Worm (Caenorhabditis elegans) whole organism, L2 larva: ENCODE measurements around the gene Y54G2A.45.

Experiments
- C34F6.9 ChIP-seq: fragments of 150-350 bp; optimal IDR thresholded peaks from 2 replicates; lab custom pipeline; 2014; ENCODE audit warnings: missing biosample characterization, missing genetic modification characterization
- F13H6.1 ChIP-seq: sonication (generic microtip); optimal IDR thresholded peaks from 2 replicates; lab custom pipeline; 2016; ENCODE audit warnings: missing genetic modification characterization, missing compliant biosample characterization
- R02D3.7 ChIP-seq: fragments of 150-350 bp; optimal IDR thresholded peaks from 2 replicates; lab custom pipeline; 2014; ENCODE audit warnings: missing biosample characterization, missing genetic modification characterization
- Y55F3AM.14 ChIP-seq: fragments of 200-800 bp; sonication (Bioruptor generic); optimal IDR thresholded peaks from 2 replicates; lab custom pipeline; 2018; ENCODE audit warnings: mild to moderate bottlenecking, missing genetic modification characterization, missing compliant biosample characterization
- ZK546.5 ChIP-seq: sonication (generic microtip); optimal IDR thresholded peaks from 2 replicates; lab custom pipeline; 2017; ENCODE audit warnings: missing biosample characterization, missing genetic modification characterization
- alr-1 ChIP-seq: fragments of 150-350 bp; optimal IDR thresholded peaks from 2 replicates; lab custom pipeline; 2014; ENCODE audit warnings: missing biosample characterization, missing genetic modification characterization
- aly-2 ChIP-seq: fragments of 150-350 bp; optimal IDR thresholded peaks from 2 replicates; lab custom pipeline; 2014; ENCODE audit warnings: missing biosample characterization, missing genetic modification characterization
- ama-1 ChIP-seq: fragments of 150-350 bp; optimal IDR thresholded peaks from 2 replicates; lab custom pipeline; 2018; ENCODE audit warnings: inconsistent platforms
- blmp-1 ChIP-seq: sonication (generic microtip); optimal IDR thresholded peaks from 2 replicates; lab custom pipeline; 2017; ENCODE audit warnings: missing genetic modification characterization, mild to moderate bottlenecking, missing compliant biosample characterization, antibody characterized with exemption, moderate library complexity; ENCODE audit not compliant: insufficient read depth
- ceh-16 ChIP-seq: fragments of 150-350 bp; optimal IDR thresholded peaks from 2 replicates; lab custom pipeline; 2014; ENCODE audit warnings: missing biosample characterization, missing genetic modification characterization
- ceh-82 ChIP-seq: fragments of 150-350 bp; optimal IDR thresholded peaks from 2 replicates; lab custom pipeline; 2014; ENCODE audit warnings: missing biosample characterization, missing genetic modification characterization
- crh-2 ChIP-seq: sonication (generic microtip); optimal IDR thresholded peaks from 2 replicates; lab custom pipeline; 2017; ENCODE audit warnings: missing biosample characterization, missing genetic modification characterization
- dmd-4 ChIP-seq: sonication (generic microtip); optimal IDR thresholded peaks from 2 replicates; lab custom pipeline; 2017; ENCODE audit warnings: missing biosample characterization, missing genetic modification characterization
- egl-27 ChIP-seq: sonication (generic microtip); optimal IDR thresholded peaks from 3 replicates; lab custom pipeline; 2017; ENCODE audit warnings: missing biosample characterization, missing genetic modification reagents, missing genetic modification characterization
- elt-1 ChIP-seq: fragments of 150-350 bp; optimal IDR thresholded peaks from 2 replicates; lab custom pipeline; 2014; ENCODE audit warnings: missing biosample characterization, missing genetic modification characterization
- elt-3 ChIP-seq: sonication (generic microtip); optimal IDR thresholded peaks from 2 replicates; lab custom pipeline; 2017; ENCODE audit warnings: missing biosample characterization, missing genetic modification characterization
- fos-1 ChIP-seq: fragments of 150-350 bp; optimal IDR thresholded peaks from 2 replicates; lab custom pipeline; 2014; ENCODE audit warnings: missing biosample characterization, missing genetic modification characterization
- gmeb-1 ChIP-seq: fragments of 150-350 bp; optimal IDR thresholded peaks from 2 replicates; lab custom pipeline; 2014; ENCODE audit warnings: missing biosample characterization, missing genetic modification characterization
- lin-13 ChIP-seq: fragments of 150-350 bp; optimal IDR thresholded peaks from 2 replicates; lab custom pipeline; 2014; ENCODE audit warnings: missing biosample characterization, missing genetic modification reagents, missing genetic modification characterization
- lin-39 ChIP-seq: fragments of 150-350 bp; optimal IDR thresholded peaks from 2 replicates; lab custom pipeline; 2014; ENCODE audit warnings: missing biosample characterization, missing genetic modification reagents, missing genetic modification characterization
- lsy-2 ChIP-seq, 2 experiments: fragments of 150-350 bp in 1 of 2; sonication (generic microtip) in 1 of 2; optimal IDR thresholded peaks; 2 replicates each; lab custom pipeline; 2014 to 2017; ENCODE audit warnings: missing biosample characterization in 2 of 2, missing genetic modification characterization in 2 of 2
- mab-5 ChIP-seq: fragments of 150-350 bp; optimal IDR thresholded peaks from 2 replicates; lab custom pipeline; 2014; ENCODE audit warnings: missing biosample characterization, missing genetic modification characterization
- mbf-1 ChIP-seq: sonication (generic microtip); optimal IDR thresholded peaks from 2 replicates; lab custom pipeline; 2017; ENCODE audit warnings: missing biosample characterization, missing genetic modification characterization
- mdl-1 ChIP-seq, 2 experiments: fragments of 150-350 bp in 1 of 2; sonication (generic microtip) in 1 of 2; optimal IDR thresholded peaks; 2 replicates each; lab custom pipeline; 2017; ENCODE audit warnings: missing biosample characterization in 2 of 2, missing genetic modification characterization in 2 of 2
- nhr-10 ChIP-seq: sonication (generic microtip); optimal IDR thresholded peaks from 2 replicates; lab custom pipeline; 2017; ENCODE audit warnings: missing biosample characterization, missing genetic modification characterization
- nhr-11 ChIP-seq: fragments of 150-350 bp; optimal IDR thresholded peaks from 2 replicates; lab custom pipeline; 2014; ENCODE audit warnings: missing biosample characterization, missing genetic modification characterization
- nhr-12 ChIP-seq: fragments of 150-350 bp; optimal IDR thresholded peaks from 2 replicates; lab custom pipeline; 2014; ENCODE audit warnings: missing biosample characterization, missing genetic modification characterization
- nhr-129 ChIP-seq: fragments of 150-350 bp; optimal IDR thresholded peaks from 2 replicates; lab custom pipeline; 2014; ENCODE audit warnings: missing biosample characterization, missing genetic modification characterization
- nhr-21 ChIP-seq: fragments of 150-350 bp; optimal IDR thresholded peaks from 2 replicates; lab custom pipeline; 2014; ENCODE audit warnings: missing biosample characterization, missing genetic modification characterization
- nhr-23 ChIP-seq: fragments of 150-350 bp; optimal IDR thresholded peaks from 2 replicates; lab custom pipeline; 2014; ENCODE audit warnings: missing biosample characterization, missing genetic modification reagents, missing genetic modification characterization
- nhr-237 ChIP-seq: fragments of 150-350 bp; optimal IDR thresholded peaks from 2 replicates; lab custom pipeline; 2014; ENCODE audit warnings: missing biosample characterization, missing genetic modification characterization
- nhr-25 ChIP-seq: fragments of 150-350 bp; sonication (generic microtip); optimal IDR thresholded peaks from 3 replicates; lab custom pipeline; 2014; ENCODE audit warnings: missing biosample characterization, missing genetic modification characterization
- nhr-6 ChIP-seq: fragments of 150-350 bp; optimal IDR thresholded peaks from 2 replicates; lab custom pipeline; 2014; ENCODE audit warnings: missing biosample characterization, missing genetic modification characterization
- nhr-77 ChIP-seq: fragments of 150-350 bp; optimal IDR thresholded peaks from 2 replicates; lab custom pipeline; 2014; ENCODE audit warnings: missing biosample characterization, missing genetic modification characterization
- peb-1 ChIP-seq: fragments of 150-350 bp; optimal IDR thresholded peaks from 2 replicates; lab custom pipeline; 2014; ENCODE audit warnings: missing biosample characterization, missing genetic modification characterization
- sem-4 ChIP-seq: fragments of 150-350 bp; optimal IDR thresholded peaks from 2 replicates; lab custom pipeline; 2014; ENCODE audit warnings: missing biosample characterization, missing genetic modification reagents, missing genetic modification characterization
- skn-1 ChIP-seq: sonication (generic microtip); optimal IDR thresholded peaks from 2 replicates; lab custom pipeline; 2017; ENCODE audit warnings: missing biosample characterization, missing genetic modification characterization
- sma-3 ChIP-seq: sonication (generic microtip); optimal IDR thresholded peaks from 2 replicates; lab custom pipeline; 2016; ENCODE audit warnings: missing genetic modification reagents, missing genetic modification characterization, missing compliant biosample characterization
- sma-9 ChIP-seq, 2 experiments: fragments of 150-350 bp in 1 of 2; sonication (generic microtip) in 1 of 2; optimal IDR thresholded peaks; 2 replicates each; lab custom pipeline; 2014 to 2016; ENCODE audit warnings: missing genetic modification characterization in 2 of 2, mild to moderate bottlenecking in 1 of 2, missing biosample characterization in 1 of 2, missing compliant biosample characterization in 1 of 2, missing genetic modification reagents in 1 of 2, moderate library complexity in 1 of 2
- unc-39 ChIP-seq: fragments of 150-350 bp; optimal IDR thresholded peaks from 2 replicates; lab custom pipeline; 2014; ENCODE audit warnings: missing biosample characterization, missing genetic modification characterization
- unc-55 ChIP-seq: fragments of 150-350 bp; sonication (generic microtip); optimal IDR thresholded peaks from 3 replicates; lab custom pipeline; 2014; ENCODE audit warnings: missing biosample characterization, missing genetic modification reagents, missing genetic modification characterization
- unc-62 ChIP-seq: fragments of 150-350 bp; optimal IDR thresholded peaks from 2 replicates; lab custom pipeline; 2014; ENCODE audit warnings: missing biosample characterization, missing genetic modification reagents, missing genetic modification characterization
- zag-1 ChIP-seq: fragments of 150-350 bp; optimal IDR thresholded peaks from 2 replicates; lab custom pipeline; 2014; ENCODE audit warnings: missing biosample characterization, missing genetic modification characterization
- ztf-1 ChIP-seq: fragments of 200-800 bp; sonication (Bioruptor generic); conservative IDR thresholded peaks from 2 replicates; pipeline ENCODE4 v1.3.6; 2022; ENCODE audit warnings: missing genetic modification characterization, missing compliant biosample characterization
- ztf-11 ChIP-seq: sonication (generic microtip); optimal IDR thresholded peaks from 2 replicates; lab custom pipeline; 2017; ENCODE audit warnings: missing biosample characterization, missing genetic modification characterization
- ztf-4 ChIP-seq: fragments of 150-350 bp; optimal IDR thresholded peaks from 2 replicates; lab custom pipeline; 2014; ENCODE audit warnings: missing biosample characterization, missing genetic modification characterization

The Y54G2A.45 gene

ce11 chrIV:2773382-2773979 is 32.2 kb upstream of the Y54G2A.45 start:
- no peak for TF ChIP-seq nhr-21 (tag; lab: Kevin White, UChicago)
- TF ChIP-seq elt-3 = no peak
- TF ChIP-seq unc-39 (tag; lab: Kevin White, UChicago) = no peak
- no peak for TF ChIP-seq mdl-1 (tag; optimal IDR thresholded peaks at IDR 0.05; lab: Kevin White, UChicago)
- TF ChIP-seq Y55F3AM.14 = no peak
- TF ChIP-seq ama-1 = no peak
- TF ChIP-seq fos-1 (tag; lab: Kevin White, UChicago) = no peak
- no peak for TF ChIP-seq mab-5
- TF ChIP-seq dmd-4 (tag; lab: Kevin White, UChicago) = no peak
- TF ChIP-seq nhr-23 = no peak
- TF ChIP-seq elt-1 (tag; lab: Kevin White, UChicago) = no peak
- no peak for TF ChIP-seq peb-1 (tag; lab: Kevin White, UChicago)
- TF ChIP-seq aly-2 = no peak
- TF ChIP-seq egl-27 (tag; lab: Kevin White, UChicago) = no peak
- no peak for TF ChIP-seq sma-3 (GFP tag; lab: Kevin White, UChicago)
- no peak for TF ChIP-seq ztf-11 (tag; lab: Kevin White, UChicago)
- TF ChIP-seq lin-39 = no peak
- no peak for TF ChIP-seq ceh-82 (tag; lab: Kevin White, UChicago)
- TF ChIP-seq R02D3.7 (tag; lab: Kevin White, UChicago) = no peak
- TF ChIP-seq crh-2 (tag; lab: Kevin White, UChicago) = no peak
- peak; percentile 35 for TF ChIP-seq sma-9 (GFP tag; optimal IDR thresholded peaks at IDR 0.05; lab: Kevin White, UChicago)
- TF ChIP-seq sma-9 (tag; optimal IDR thresholded peaks at IDR 0.05; lab: Kevin White, UChicago) = no peak
- TF ChIP-seq skn-1 (tag; lab: Kevin White, UChicago) = no peak
- no peak for TF ChIP-seq mbf-1 (tag; lab: Kevin White, UChicago)
- peak; percentile 15 for TF ChIP-seq lin-13
- TF ChIP-seq nhr-129 (tag; lab: Kevin White, UChicago) = peak; percentile 68
- TF ChIP-seq nhr-25 (tag; lab: Kevin White, UChicago) = peak; percentile 35
- TF ChIP-seq C34F6.9 (tag; lab: Kevin White, UChicago) = no peak
- no peak for TF ChIP-seq nhr-77 (tag; lab: Kevin White, UChicago)
- no peak for TF ChIP-seq gmeb-1
- no peak for TF ChIP-seq sem-4
- no peak for TF ChIP-seq nhr-237 (tag; lab: Kevin White, UChicago)
- peak in 1 of 2 experiments; percentile 29 for TF ChIP-seq lsy-2 (tag; optimal IDR thresholded peaks at IDR 0.05; lab: Kevin White, UChicago)
- no peak for TF ChIP-seq ztf-1 (GFP tag; lab: Robert Waterston, UW)
- TF ChIP-seq unc-62 (GFP tag; lab: Kevin White, UChicago) = no peak
- TF ChIP-seq nhr-11 (tag; lab: Kevin White, UChicago) = no peak
- no peak for TF ChIP-seq ztf-4
- no peak for TF ChIP-seq nhr-10 (tag; lab: Kevin White, UChicago)
- TF ChIP-seq F13H6.1 (tag; lab: Kevin White, UChicago) = no peak
- TF ChIP-seq alr-1 (tag; lab: Kevin White, UChicago) = no peak

- TF ChIP-seq fos-1 (tag; lab: Kevin White, UChicago) (peak; percentile 59), peb-1 (tag; lab: Kevin White, UChicago) (no peak), ama-1 (peak; percentile 84), Y55F3AM.14 (peak; percentile 16), blmp-1 (tag; lab: Kevin White, UChicago) (peak; percentile 23), ZK546.5 (tag; lab: Kevin White, UChicago) (no peak), ceh-82 (tag; lab: Kevin White, UChicago) (no peak), F13H6.1 (tag; lab: Kevin White, UChicago) (peak; percentile 91), nhr-21 (tag; lab: Kevin White, UChicago) (peak; percentile 59), nhr-11 (tag; lab: Kevin White, UChicago) (no peak), C34F6.9 (tag; lab: Kevin White, UChicago) (peak; percentile 89), R02D3.7 (tag; lab: Kevin White, UChicago) (no peak), ztf-11 (tag; lab: Kevin White, UChicago) (no peak), sma-9 (GFP tag; optimal IDR thresholded peaks at IDR 0.05; lab: Kevin White, UChicago) (peak; percentile 85), sma-9 (tag; optimal IDR thresholded peaks at IDR 0.05; lab: Kevin White, UChicago) (no peak), lin-39 (no peak), egl-27 (tag; lab: Kevin White, UChicago) (peak; percentile 36), nhr-129 (tag; lab: Kevin White, UChicago) (peak; percentile 84), nhr-237 (tag; lab: Kevin White, UChicago) (no peak), elt-3 (no peak), skn-1 (tag; lab: Kevin White, UChicago) (no peak), elt-1 (tag; lab: Kevin White, UChicago) (no peak), ztf-1 (GFP tag; lab: Robert Waterston, UW) (no peak), nhr-12 (tag; lab: Kevin White, UChicago) (no peak), dmd-4 (tag; lab: Kevin White, UChicago) (no peak), sem-4 (peak; percentile 39), crh-2 (tag; lab: Kevin White, UChicago) (peak; percentile 88), nhr-10 (tag; lab: Kevin White, UChicago) (no peak), mbf-1 (tag; lab: Kevin White, UChicago) (no peak), nhr-23 (no peak), gmeb-1 (peak; percentile 72), zag-1 (tag; lab: Kevin White, UChicago) (no peak), alr-1 (tag; lab: Kevin White, UChicago) (no peak), nhr-77 (tag; lab: Kevin White, UChicago) (no peak), ceh-16 (tag; lab: Kevin White, UChicago) (no peak), unc-55 (GFP tag; lab: Kevin White, UChicago) (peak; percentile 19), nhr-25 (tag; lab: Kevin White, UChicago) (peak; percentile 91), nhr-6 (tag; lab: Kevin White, UChicago) (peak; percentile 57), aly-2 (no peak), lsy-2 (tag; optimal IDR thresholded peaks at IDR 0.05; lab: Kevin White, UChicago) (peak in 1 of 2 experiments; percentile 82), mab-5 (peak; percentile 20), unc-62 (GFP tag; lab: Kevin White, UChicago) (no peak)
Observed at ce11 chrIV:2774500-2774899, 31.2 kb upstream of the Y54G2A.45 start.
